Worm (Caenorhabditis elegans) whole organism, late embryonic: ENCODE data around the gene fbxa-158.
"Not testable (repeated sequence)": the region's sequence is repeated elsewhere in the genome, so short reads cannot be mapped to it uniquely, and the experiment has no call there.

ENCODE experiments used
- C08G9.2 ChIP-seq: sonication (generic microtip); optimal IDR thresholded peaks from 2 replicates; lab custom pipeline; 2016; ENCODE audit warnings: mild to moderate bottlenecking, missing genetic modification characterization, moderate library complexity, missing compliant biosample characterization
- C38D4.7 ChIP-seq: fragments of 200-800 bp; sonication (Bioruptor generic); optimal IDR thresholded peaks from 2 replicates; lab custom pipeline; 2018; ENCODE audit warnings: mild to moderate bottlenecking, missing genetic modification characterization, moderate library complexity, missing compliant biosample characterization
- K02D7.2 ChIP-seq: sonication (generic microtip); optimal IDR thresholded peaks from 2 replicates; lab custom pipeline; 2017; ENCODE audit warnings: mild to moderate bottlenecking, missing genetic modification characterization, missing compliant biosample characterization
- K09A11.1 ChIP-seq: sonication (generic microtip); optimal IDR thresholded peaks from 2 replicates; lab custom pipeline; 2017; ENCODE audit warnings: antibody characterized with exemption, mild to moderate bottlenecking, missing genetic modification characterization, missing compliant biosample characterization; ENCODE audit not compliant: insufficient read depth
- ama-1 ChIP-seq: fragments of 150-350 bp; optimal IDR thresholded peaks from 2 replicates; lab custom pipeline; 2014
- ceh-14 ChIP-seq: sonication (generic microtip); optimal IDR thresholded peaks from 2 replicates; lab custom pipeline; 2016; ENCODE audit warnings: missing genotype, missing genetic modification characterization, missing compliant biosample characterization
- ceh-2 ChIP-seq: sonication (generic microtip); optimal IDR thresholded peaks from 2 replicates; lab custom pipeline; 2016; ENCODE audit warnings: missing genotype, missing genetic modification characterization, missing compliant biosample characterization
- ceh-22 ChIP-seq: sonication (generic microtip); optimal IDR thresholded peaks from 2 replicates; lab custom pipeline; 2017; ENCODE audit warnings: missing biosample characterization, missing genetic modification characterization
- ceh-24 ChIP-seq: sonication (generic microtip); optimal IDR thresholded peaks from 2 replicates; lab custom pipeline; 2016; ENCODE audit warnings: mild to moderate bottlenecking, missing genetic modification characterization, missing compliant biosample characterization
- ceh-30 ChIP-seq: fragments of 150-350 bp; optimal IDR thresholded peaks from 2 replicates; lab custom pipeline; 2014; ENCODE audit warnings: missing biosample characterization, missing genetic modification characterization
- ceh-6 ChIP-seq: fragments of 200-800 bp; sonication (Bioruptor generic); optimal IDR thresholded peaks from 2 replicates; lab custom pipeline; 2018; ENCODE audit warnings: mild to moderate bottlenecking, missing genetic modification characterization, missing compliant biosample characterization
- che-1 ChIP-seq: sonication (generic microtip); optimal IDR thresholded peaks from 2 replicates; lab custom pipeline; 2016; ENCODE audit warnings: mild to moderate bottlenecking, missing genetic modification characterization, missing compliant biosample characterization
- dmd-4 ChIP-seq: sonication (generic microtip); optimal IDR thresholded peaks from 2 replicates; lab custom pipeline; 2016; ENCODE audit warnings: borderline replicate concordance, missing genetic modification characterization, missing compliant biosample characterization
- dve-1 ChIP-seq: sonication (generic microtip); optimal IDR thresholded peaks from 2 replicates; lab custom pipeline; 2017; ENCODE audit warnings: antibody characterized with exemption, mild to moderate bottlenecking, missing genetic modification characterization, missing compliant biosample characterization
- elt-2 ChIP-seq: sonication (generic microtip); optimal IDR thresholded peaks from 2 replicates; lab custom pipeline; 2016; ENCODE audit warnings: missing genetic modification reagents, missing genetic modification characterization, missing compliant biosample characterization
- ets-4 ChIP-seq: sonication (generic microtip); optimal IDR thresholded peaks from 2 replicates; lab custom pipeline; 2016; ENCODE audit warnings: missing genetic modification characterization, missing compliant biosample characterization
- fax-1 ChIP-seq: sonication (generic microtip); optimal IDR thresholded peaks from 2 replicates; lab custom pipeline; 2016; ENCODE audit warnings: missing genotype, missing genetic modification characterization, missing compliant biosample characterization
- fkh-10 ChIP-seq: fragments of 150-350 bp; optimal IDR thresholded peaks from 2 replicates; lab custom pipeline; 2014; ENCODE audit warnings: missing biosample characterization, missing genetic modification reagents, missing genetic modification characterization
- gmeb-2 ChIP-seq: sonication (generic microtip); optimal IDR thresholded peaks from 2 replicates; lab custom pipeline; 2016; ENCODE audit warnings: missing genetic modification characterization, inconsistent platforms, missing compliant biosample characterization
- lim-6 ChIP-seq: sonication (generic microtip); optimal IDR thresholded peaks from 2 replicates; lab custom pipeline; 2016; ENCODE audit warnings: missing genetic modification characterization, missing compliant biosample characterization
- pat-9 ChIP-seq: fragments of 200-800 bp; sonication (Bioruptor generic); optimal IDR thresholded peaks from 2 replicates; lab custom pipeline; 2018; ENCODE audit warnings: mild to moderate bottlenecking, missing genetic modification characterization, moderate library complexity, missing compliant biosample characterization
- ref-2 ChIP-seq: sonication (generic microtip); optimal IDR thresholded peaks from 2 replicates; lab custom pipeline; 2016; ENCODE audit warnings: missing genetic modification characterization, missing compliant biosample characterization
- sox-2 ChIP-seq: fragments of 200-800 bp; sonication (Bioruptor generic); IDR thresholded peaks from 2 replicates; pipeline ENCODE4 v1.3.6; 2022; ENCODE audit warnings: missing genetic modification reagents, missing genetic modification characterization, missing compliant biosample characterization
- tbx-2 ChIP-seq: sonication (generic microtip); optimal IDR thresholded peaks from 2 replicates; lab custom pipeline; 2016; ENCODE audit warnings: missing genetic modification characterization, missing compliant biosample characterization
- ttx-3 ChIP-seq: sonication (generic microtip); optimal IDR thresholded peaks from 2 replicates; lab custom pipeline; 2016; ENCODE audit warnings: missing genetic modification reagents, missing genetic modification characterization, missing compliant biosample characterization
- unc-42 ChIP-seq: sonication (generic microtip); optimal IDR thresholded peaks from 2 replicates; lab custom pipeline; 2016; ENCODE audit warnings: missing genotype, missing genetic modification characterization, missing compliant biosample characterization
- unc-55 ChIP-seq: sonication (generic microtip); optimal IDR thresholded peaks from 2 replicates; lab custom pipeline; 2017; ENCODE audit warnings: missing biosample characterization, missing genetic modification reagents, missing genetic modification characterization
- unc-86 ChIP-seq: sonication (generic microtip); optimal IDR thresholded peaks from 2 replicates; lab custom pipeline; 2016; ENCODE audit warnings: missing genetic modification characterization, missing compliant biosample characterization
- zip-5 ChIP-seq: sonication (generic microtip); optimal IDR thresholded peaks from 2 replicates; lab custom pipeline; 2016; ENCODE audit warnings: missing genetic modification characterization, missing compliant biosample characterization

fbxa-158 gene

DNA sequence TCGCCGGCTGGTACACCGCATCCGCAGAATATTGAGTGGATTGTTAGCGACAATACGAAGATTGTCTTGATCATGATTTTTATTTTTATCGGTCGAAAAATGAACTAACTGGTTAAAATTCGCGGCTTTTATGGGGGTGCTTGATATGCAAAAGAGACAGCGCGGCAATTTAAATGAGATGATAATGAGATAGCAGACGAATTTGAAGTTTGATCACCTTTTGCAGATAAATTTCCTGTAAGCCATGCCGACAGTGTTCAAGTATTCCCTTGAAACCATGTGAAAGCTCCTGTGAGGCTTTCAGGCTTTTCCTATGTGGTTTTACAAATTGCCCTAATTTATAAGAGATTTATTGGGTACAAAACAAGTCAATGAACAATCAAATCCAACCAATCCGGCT, 25.1 kb upstream of the fbxa-158 start, which contains the start of gene ZC204.17:
Gene ZC204.17 (minus strand): TSS at position 101 of the 400 bp plus-strand sequence.
- no peak for TF ChIP-seq ceh-30 (tag; lab: Kevin White, UChicago)
- TF ChIP-seq gmeb-2, result no peak
- TF ChIP-seq ceh-24 (tag; lab: Kevin White, UChicago), result no peak

DNA sequence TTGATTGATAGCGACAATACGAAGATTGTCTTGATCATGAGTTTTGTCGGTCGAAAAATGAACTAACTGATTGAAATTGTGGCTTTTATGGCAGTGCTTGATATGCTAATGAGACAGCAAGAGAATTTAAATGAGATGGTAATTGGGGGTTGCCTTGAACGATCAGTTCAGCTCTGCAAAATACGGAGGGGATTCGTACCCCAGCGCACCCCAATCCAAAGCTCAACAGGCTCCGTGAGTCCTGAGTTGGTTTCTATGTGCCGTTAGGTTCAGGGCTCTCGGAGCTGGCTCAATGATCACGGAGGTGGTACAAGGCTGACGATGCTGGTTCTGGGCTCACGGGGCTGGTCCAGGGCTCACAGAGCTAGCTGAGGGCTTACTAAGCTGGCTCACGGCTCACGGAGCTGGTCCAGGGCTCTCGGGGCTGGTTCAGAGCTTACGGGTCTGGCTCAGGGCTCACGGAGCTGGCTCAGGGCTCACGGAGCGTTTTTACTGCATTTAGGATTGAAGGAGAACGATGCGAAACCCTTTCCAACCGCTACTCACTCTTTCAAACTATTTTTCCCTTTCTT, 23.8 kb upstream of the fbxa-158 start, which contains the start of gene ZC204.6:
Gene ZC204.6 (minus strand): TSS at position 51 of the 572 bp plus-strand sequence.
- TF ChIP-seq ttx-3 (tag; lab: Kevin White, UChicago), result no peak
- TF ChIP-seq C38D4.7 (GFP tag; lab: Kevin White, UChicago), result no peak
- no peak for TF ChIP-seq ets-4 (tag; lab: Kevin White, UChicago)
- no peak for TF ChIP-seq fax-1 (tag; lab: Kevin White, UChicago)
- no peak for TF ChIP-seq zip-5
- no peak for TF ChIP-seq pat-9
- TF ChIP-seq K02D7.2 (tag; lab: Kevin White, UChicago), result no peak
- no peak for TF ChIP-seq ama-1 (lab: Kevin White, UChicago)
- no peak for TF ChIP-seq unc-42
- no peak for TF ChIP-seq ceh-24 (tag; lab: Kevin White, UChicago)
- TF ChIP-seq ceh-6 (GFP tag; lab: Kevin White, UChicago), result no peak
- TF ChIP-seq unc-86 (tag; lab: Kevin White, UChicago), result no peak
- TF ChIP-seq dmd-4 (tag; lab: Kevin White, UChicago), result no peak

DNA sequence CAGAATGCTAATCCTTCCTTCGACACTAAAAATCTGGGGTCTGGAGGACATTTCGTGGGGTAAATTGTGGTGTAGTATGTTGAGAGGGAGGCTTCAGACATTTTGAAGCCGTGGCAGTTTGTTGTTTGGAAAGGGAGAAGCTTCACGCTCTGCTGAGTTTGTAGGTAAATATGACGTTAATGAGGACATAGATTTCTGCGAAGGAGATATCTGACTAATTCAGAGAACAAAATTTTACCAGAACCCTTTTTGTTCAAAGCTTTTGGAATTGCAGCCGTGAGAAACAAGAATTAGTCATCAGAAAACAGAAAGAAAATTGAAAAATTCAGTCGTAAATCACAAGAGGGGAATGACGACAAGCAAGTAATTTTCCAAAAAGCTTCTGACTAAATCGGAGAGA, 19.4 kb upstream of the fbxa-158 start, which contains the start of gene srh-72:
Gene srh-72 (minus strand): TSS at position 101 of the 400 bp plus-strand sequence.
- TF ChIP-seq dve-1 (tag; lab: Kevin White, UChicago), result no peak

DNA sequence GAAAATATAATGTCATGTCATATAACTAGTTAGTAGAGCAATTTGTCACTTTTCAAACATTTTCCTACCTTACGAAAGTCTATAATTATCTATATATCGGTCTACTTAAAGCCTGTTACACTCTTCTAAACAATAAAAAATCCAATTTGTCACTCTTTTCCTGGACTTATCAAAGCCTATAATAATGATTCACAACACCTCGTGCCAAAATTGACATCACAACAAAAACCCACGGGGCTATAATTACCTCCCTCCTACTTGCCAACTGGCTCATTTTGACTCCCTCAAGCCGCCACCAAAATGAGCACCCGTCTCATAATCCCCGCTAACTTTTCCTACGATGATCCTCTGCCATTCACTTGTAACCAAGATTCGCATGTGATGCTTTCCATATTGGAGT, 15.3 kb upstream of the fbxa-158 start, which contains the start of gene srg-20:
Gene srg-20 (plus strand): TSS at position 301 of the 400 bp plus-strand sequence.
- TF ChIP-seq sox-2 (GFP tag; lab: Robert Waterston, UW); elt-2 (tag; lab: Kevin White, UChicago); unc-55 (GFP tag; lab: Kevin White, UChicago): not testable (repeated sequence)

DNA sequence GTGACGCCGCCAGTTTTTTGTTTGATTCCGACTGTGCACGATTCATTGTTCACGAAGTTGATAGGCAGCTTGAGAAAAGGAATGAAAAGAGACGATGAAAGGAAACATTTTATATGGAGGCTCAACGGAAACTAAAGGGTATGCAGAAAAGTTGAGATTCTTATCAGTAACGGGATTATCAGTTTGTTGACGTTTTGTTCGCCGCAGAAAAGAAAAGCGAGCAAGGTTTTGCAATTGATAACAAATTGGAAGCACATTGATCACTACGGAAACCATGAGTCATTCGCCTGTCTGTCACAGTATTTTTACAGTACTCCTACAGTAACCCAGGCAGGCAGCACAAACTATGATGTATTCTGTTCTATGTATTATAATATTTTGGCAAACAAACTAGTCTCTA, 14.9 kb upstream of the fbxa-158 start:
- TF ChIP-seq ceh-2 (tag; lab: Kevin White, UChicago) (no peak), ttx-3 (tag; lab: Kevin White, UChicago) (no peak), pat-9 (no peak), fax-1 (tag; lab: Kevin White, UChicago) (no peak), fkh-10 (GFP tag; lab: Kevin White, UChicago) (no peak), dve-1 (tag; lab: Kevin White, UChicago) (no peak), che-1 (no peak), zip-5 (no peak), ceh-14 (tag; lab: Kevin White, UChicago) (no peak), tbx-2 (tag; lab: Kevin White, UChicago) (no peak), K09A11.1 (tag; lab: Kevin White, UChicago) (no peak)
- TF ChIP-seq, all 69 proteins: peak for 0

DNA sequence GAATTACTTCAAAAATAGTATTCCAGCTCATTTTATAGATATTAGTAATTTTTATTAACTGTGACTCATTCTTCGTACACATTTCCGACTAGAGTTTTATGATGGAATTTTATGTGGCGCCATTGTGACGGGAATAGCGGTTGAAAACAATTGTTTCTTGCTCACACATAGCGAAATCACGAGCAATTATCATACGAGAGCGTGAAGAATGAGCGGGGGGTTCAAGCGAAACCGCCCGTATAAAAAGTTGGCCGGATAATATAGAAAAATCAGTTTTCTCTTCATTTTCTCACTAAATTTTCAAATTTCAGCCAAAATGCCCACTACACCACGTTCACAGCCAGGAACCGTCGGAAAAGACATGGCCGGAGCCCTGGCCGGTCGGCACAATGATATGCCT, 12.4 kb upstream of the fbxa-158 start, which contains the start of gene C08E3.1:
Gene C08E3.1 (plus strand): TSS at position 301 of the 400 bp plus-strand sequence.
- not testable (repeated sequence) for TF ChIP-seq C08G9.2, ttx-3, lim-6 (tag; lab: Kevin White, UChicago)

DNA sequence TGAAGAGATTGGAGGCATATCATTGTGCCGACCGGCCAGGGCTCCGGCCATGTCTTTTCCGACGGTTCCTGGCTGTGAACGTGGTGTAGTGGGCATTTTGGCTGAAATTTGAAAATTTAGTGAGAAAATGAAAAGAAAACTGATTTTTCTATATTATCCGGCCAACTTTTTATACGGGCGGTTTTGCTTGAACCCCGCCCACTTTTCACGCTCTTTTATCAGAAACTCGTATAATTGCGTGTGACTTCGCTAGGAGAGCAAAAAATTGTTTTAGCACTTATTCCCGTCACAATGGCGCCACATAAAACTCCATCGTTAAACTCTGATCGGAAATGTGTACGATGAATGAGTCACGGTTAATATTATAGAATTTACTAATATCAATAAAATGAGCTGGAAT, 11.1 kb upstream of the fbxa-158 start, which contains the start of gene C08E3.13:
Gene C08E3.13 (minus strand): TSS at position 101 of the 400 bp plus-strand sequence.
- TF ChIP-seq ceh-22, ref-2, unc-86 (tag; lab: Kevin White, UChicago): not testable (repeated sequence)
- TF ChIP-seq, all 69 proteins: peak for 0; not testable (repeated sequence) for 69
